Worm (Caenorhabditis elegans): ENCODE measurements around the gene ule-2.

The ule-2 gene

DNA sequence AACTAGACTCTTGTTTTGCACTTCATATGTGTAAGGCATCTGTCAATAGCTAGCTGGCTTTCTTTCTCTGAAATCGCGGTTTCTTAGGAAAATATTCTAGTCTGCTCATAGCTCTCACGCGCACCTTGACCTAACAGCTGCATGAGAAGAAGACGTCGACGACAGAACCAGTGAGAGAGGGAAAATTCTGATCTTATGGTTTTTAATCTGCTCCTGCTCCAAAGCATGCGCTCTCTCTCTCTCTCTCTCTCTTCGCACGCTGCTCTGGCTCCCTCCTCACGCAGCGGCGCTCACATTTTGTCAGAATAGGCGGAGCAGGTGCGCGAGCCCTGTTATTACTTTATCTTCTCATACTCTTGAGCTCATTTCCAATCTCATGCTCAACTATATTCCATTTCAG lies 12.8 kb upstream of the ule-2 start:
- TF ChIP-seq repo-1 (tag; optimal IDR thresholded peaks at IDR 0.05) (no peak), K11D2.4 (GFP tag; IDR thresholded peaks at IDR 0.05) (no peak), somi-1 (GFP tag; optimal IDR thresholded peaks at IDR 0.05) (no peak), ceh-27 (GFP tag; optimal IDR thresholded peaks at IDR 0.05) (no peak), nhr-80 (tag; optimal IDR thresholded peaks at IDR 0.05) (no peak), nhr-27 (tag; optimal IDR thresholded peaks at IDR 0.05) (no peak), die-1 (tag; optimal IDR thresholded peaks at IDR 0.05) (peak; percentile 10), sea-2 (GFP tag; IDR thresholded peaks at IDR 0.05) (no peak), tlf-1 (GFP tag; optimal IDR thresholded peaks at IDR 0.05) (no peak), fkh-3 (tag; optimal IDR thresholded peaks at IDR 0.05) (no peak), zfh-2 (GFP tag; conservative IDR thresholded peaks at IDR 0.05) (peak; percentile 74), akir-1 (GFP tag; optimal IDR thresholded peaks at IDR 0.05) (no peak), nhr-90 (tag; optimal IDR thresholded peaks at IDR 0.05) (no peak), dox-1 (GFP tag; IDR thresholded peaks at IDR 0.05) (0 out of 2 replicates have a peak, but pooled peaks have one; percentile 33), ets-4 (GFP tag; optimal IDR thresholded peaks at IDR 0.05) (no peak), ekl-4 (GFP tag; IDR thresholded peaks at IDR 0.05) (0 out of 2 replicates have a peak, but pooled peaks have one; percentile 4), sdz-38 (tag; optimal IDR thresholded peaks at IDR 0.05) (no peak), attf-3 (GFP tag; conservative IDR thresholded peaks at IDR 0.05) (no peak), efl-1 (GFP tag; optimal IDR thresholded peaks at IDR 0.05) (no peak), Y53F4B.3 (GFP tag; IDR thresholded peaks at IDR 0.05) (no peak), cebp-2 (GFP tag; IDR thresholded peaks at IDR 0.05) (no peak), ceh-79 (tag; optimal IDR thresholded peaks at IDR 0.05) (no peak), C06A6.2 (GFP tag; conservative IDR thresholded peaks at IDR 0.05) (no peak)

DNA sequence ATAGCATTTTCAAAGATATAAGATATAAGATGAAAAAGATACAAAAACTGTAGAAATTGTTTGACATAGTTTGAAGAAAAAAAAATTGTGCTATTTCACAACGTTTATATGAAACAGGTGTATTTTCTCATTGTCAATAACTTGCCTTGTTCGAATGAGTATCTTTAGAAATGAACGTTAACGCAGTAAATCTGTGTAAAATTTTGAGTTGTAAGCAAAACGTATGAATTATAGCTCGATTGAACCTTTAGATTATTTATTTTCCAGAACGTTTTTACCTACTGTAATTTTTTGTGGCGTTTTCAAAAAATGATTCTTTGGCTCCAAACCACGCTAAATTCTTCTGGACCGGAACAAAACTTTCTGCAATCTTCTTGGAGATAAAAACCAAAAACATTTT lies 3.2 kb upstream of the ule-2 start:
- TF ChIP-seq tlf-1 (GFP tag; optimal IDR thresholded peaks at IDR 0.05) (no peak), bed-2 (GFP tag; IDR thresholded peaks at IDR 0.05) (no peak), attf-6 (GFP tag; IDR thresholded peaks at IDR 0.05) (peak; percentile 58), mel-28 (tag; optimal IDR thresholded peaks at IDR 0.05; ENCODE audit: borderline replicate concordance) (no peak), sdz-38 (tag; optimal IDR thresholded peaks at IDR 0.05) (no peak), snpc-4 (GFP tag; optimal IDR thresholded peaks at IDR 0.05) (no peak), snpc-4 (tag; optimal IDR thresholded peaks at IDR 0.05) (peak in 1 of 4 experiments; percentile 56)

DNA sequence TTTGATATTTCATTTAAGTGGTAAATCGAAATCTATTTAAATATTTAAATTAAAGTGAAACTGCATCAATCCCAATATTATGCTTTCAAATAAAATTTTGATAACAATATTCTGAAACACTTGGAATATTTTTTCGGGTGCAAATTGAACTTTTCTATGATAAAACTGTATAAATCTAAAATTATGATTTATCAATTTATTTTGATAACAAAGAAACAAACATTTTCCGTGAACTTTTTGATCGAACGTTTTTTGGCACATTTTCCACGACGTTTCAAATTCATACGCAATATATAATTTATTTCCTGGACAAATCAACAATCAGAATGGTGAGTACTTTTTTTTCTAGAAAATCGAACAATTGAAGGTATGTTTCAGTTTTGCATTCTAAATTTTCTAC lies 2.1 kb upstream of the ule-2 start, which contains the start of gene irld-4:
Gene irld-4, plus strand, starts transcription at position 301 of the 400 bp plus-strand sequence.
- TF ChIP-seq K11D2.4 (GFP tag; IDR thresholded peaks at IDR 0.05) = no peak
- TF ChIP-seq let-607 (tag; optimal IDR thresholded peaks at IDR 0.05) = no peak
- TF ChIP-seq ceh-79 (tag; optimal IDR thresholded peaks at IDR 0.05) = no peak
- TF ChIP-seq T07F8.4 (tag; optimal IDR thresholded peaks at IDR 0.05) = no peak
- no peak for TF ChIP-seq nfya-2 (GFP tag; IDR thresholded peaks at IDR 0.05)
- no peak for TF ChIP-seq sptf-2 (GFP tag; optimal IDR thresholded peaks at IDR 0.05)
- TF ChIP-seq mxl-1 (tag; optimal IDR thresholded peaks at IDR 0.05) = no peak
- no peak for TF ChIP-seq nhr-90 (tag; optimal IDR thresholded peaks at IDR 0.05)
- no peak for TF ChIP-seq mel-28 (tag; optimal IDR thresholded peaks at IDR 0.05; ENCODE audit: borderline replicate concordance)
- TF ChIP-seq F57A8.1 (GFP tag; optimal IDR thresholded peaks at IDR 0.05) = no peak
- TF ChIP-seq ztf-22 (GFP tag; optimal IDR thresholded peaks at IDR 0.05) = no peak
- TF ChIP-seq lin-26 (GFP tag; IDR thresholded peaks at IDR 0.05) = no peak
- no peak for TF ChIP-seq ztf-25 (GFP tag; IDR thresholded peaks at IDR 0.05)
- TF ChIP-seq F23B12.7 (tag; optimal IDR thresholded peaks at IDR 0.05; ENCODE audit: insufficient read depth) = no peak

All from whole organism, young adult.